Worm (Caenorhabditis elegans) whole organism, L2 larva: ENCODE measurements around the gene K08D8.11.
A peak's percentile ranks its signal among the peaks of the same experiment; 100 is the strongest.

Source experiments
- ZK546.5 ChIP-seq: sonication (generic microtip); optimal IDR thresholded peaks from 2 replicates; lab custom pipeline; 2017; ENCODE audit warnings: missing biosample characterization, missing genetic modification characterization
- ceh-16 ChIP-seq: fragments of 150-350 bp; optimal IDR thresholded peaks from 2 replicates; lab custom pipeline; 2014; ENCODE audit warnings: missing biosample characterization, missing genetic modification characterization
- fos-1 ChIP-seq: fragments of 150-350 bp; optimal IDR thresholded peaks from 2 replicates; lab custom pipeline; 2014; ENCODE audit warnings: missing biosample characterization, missing genetic modification characterization
- lin-13 ChIP-seq: fragments of 150-350 bp; optimal IDR thresholded peaks from 2 replicates; lab custom pipeline; 2014; ENCODE audit warnings: missing biosample characterization, missing genetic modification reagents, missing genetic modification characterization
- mbf-1 ChIP-seq: sonication (generic microtip); optimal IDR thresholded peaks from 2 replicates; lab custom pipeline; 2017; ENCODE audit warnings: missing biosample characterization, missing genetic modification characterization
- nhr-10 ChIP-seq: sonication (generic microtip); optimal IDR thresholded peaks from 2 replicates; lab custom pipeline; 2017; ENCODE audit warnings: missing biosample characterization, missing genetic modification characterization
- nhr-23 ChIP-seq: fragments of 150-350 bp; optimal IDR thresholded peaks from 2 replicates; lab custom pipeline; 2014; ENCODE audit warnings: missing biosample characterization, missing genetic modification reagents, missing genetic modification characterization
- nhr-237 ChIP-seq: fragments of 150-350 bp; optimal IDR thresholded peaks from 2 replicates; lab custom pipeline; 2014; ENCODE audit warnings: missing biosample characterization, missing genetic modification characterization
- nhr-25 ChIP-seq: fragments of 150-350 bp; sonication (generic microtip); optimal IDR thresholded peaks from 3 replicates; lab custom pipeline; 2014; ENCODE audit warnings: missing biosample characterization, missing genetic modification characterization
- unc-39 ChIP-seq: fragments of 150-350 bp; optimal IDR thresholded peaks from 2 replicates; lab custom pipeline; 2014; ENCODE audit warnings: missing biosample characterization, missing genetic modification characterization
- ztf-4 ChIP-seq: fragments of 150-350 bp; optimal IDR thresholded peaks from 2 replicates; lab custom pipeline; 2014; ENCODE audit warnings: missing biosample characterization, missing genetic modification characterization

DNA sequence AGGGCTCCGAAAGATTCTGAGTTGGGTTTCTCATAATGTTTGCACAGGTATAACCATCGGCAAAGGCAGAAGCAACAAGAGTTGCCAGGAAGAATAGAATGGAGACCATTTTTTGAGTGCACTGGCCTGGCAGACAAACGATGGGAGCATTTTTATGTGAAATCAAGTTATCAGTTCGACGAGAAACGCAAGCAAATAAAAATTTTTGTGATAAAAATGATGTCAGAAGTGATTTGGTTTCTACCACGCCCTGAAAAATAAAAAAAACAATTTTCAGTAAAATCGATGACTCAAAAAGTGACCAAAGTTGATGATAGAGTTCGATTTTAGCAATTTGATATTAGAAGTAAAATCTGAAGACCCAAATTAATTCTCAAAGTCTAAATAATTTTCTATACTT, 14.8 kb downstream of the K08D8.11 start, which contains the start of gene K08D8.4:
- TF ChIP-seq nhr-23 (tag; lab: Kevin White, UChicago), result no peak
- TF ChIP-seq unc-39, result no peak
- TF ChIP-seq ZK546.5, result no peak
- TF ChIP-seq ztf-4 (tag; lab: Kevin White, UChicago), result no peak
- no peak for TF ChIP-seq ceh-16 (tag; lab: Kevin White, UChicago)
- TF ChIP-seq nhr-25, result no peak
- TF ChIP-seq nhr-10 (tag; lab: Kevin White, UChicago), result no peak
- TF ChIP-seq fos-1 (tag; lab: Kevin White, UChicago), result peak; percentile 86
- TF ChIP-seq mbf-1 (tag; lab: Kevin White, UChicago), result no peak
- no peak for TF ChIP-seq lin-13 (GFP tag; lab: Kevin White, UChicago)
- TF ChIP-seq nhr-237 (tag; lab: Kevin White, UChicago), result no peak
